Worm (Caenorhabditis elegans) whole organism, midembryonic: ENCODE data around the gene mrpl-16.

Source experiments
- flt-1 ChIP-seq: fragments of 200-800 bp; sonication (Bioruptor generic); IDR thresholded peaks from 2 replicates; pipeline ENCODE4 v1.3.6; 2022; ENCODE audit warnings: missing genetic modification characterization, missing compliant biosample characterization
- ztf-23 ChIP-seq: fragments of 200-800 bp; sonication (Bioruptor generic); IDR thresholded peaks from 2 replicates; pipeline ENCODE4 v1.3.6; 2022; ENCODE audit warnings: missing genetic modification reagents, missing genetic modification characterization, missing compliant biosample characterization

DNA sequence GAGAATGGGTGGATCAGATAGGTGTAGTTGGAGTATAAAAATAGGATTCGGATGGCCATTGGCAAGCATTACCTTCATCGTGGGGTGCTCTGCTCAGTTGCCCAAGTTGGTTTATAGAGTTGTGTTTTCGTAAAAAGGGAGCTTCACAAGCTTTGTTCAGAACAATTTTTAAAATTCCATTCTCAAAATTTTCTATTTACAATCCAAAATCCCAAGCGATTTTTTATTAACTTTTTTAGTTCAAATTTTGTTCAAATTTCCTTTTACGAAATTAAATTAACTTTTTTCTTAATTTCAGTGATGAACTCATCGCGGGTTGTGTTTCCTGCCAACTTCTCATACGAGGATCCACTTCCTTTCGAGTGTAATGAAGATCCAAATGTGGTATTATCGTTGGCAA is 26.7 kb upstream of the mrpl-16 start, which contains the start of gene srg-10:
- no peak for TF ChIP-seq ztf-23 (GFP tag; lab: Robert Waterston, UW)
- no peak for TF ChIP-seq flt-1 (GFP tag; lab: Robert Waterston, UW)
